Fruit fly (Drosophila melanogaster): ENCODE results near the gene AANATL2.

AANATL2 gene

dm6 chr2L:6253005-6253353 is 2.7 kb upstream of the AANATL2 start, which contains the start of gene Ddr (continued):
- peak; percentile 52; the same call in 2 of the 3 replicates for TF ChIP-seq vnd (GFP tag; IDR thresholded peaks at IDR 0.05; ENCODE audit: partially characterized antibody)
- TF ChIP-seq Doc3 (GFP tag; IDR thresholded peaks at IDR 0.05; ENCODE audit: partially characterized antibody) = peak; percentile 41; the same call in 2 of the 3 replicates
- peak; percentile 66 for TF ChIP-seq Scr (GFP tag; IDR thresholded peaks at IDR 0.05; ENCODE audit: partially characterized antibody)
- TF ChIP-seq Max (GFP tag; optimal IDR thresholded peaks at IDR 0.05) = no peak
- peak; percentile 62 for TF ChIP-seq hb (GFP tag; IDR thresholded peaks at IDR 0.05; ENCODE audit: partially characterized antibody)
- TF ChIP-seq scrt (GFP tag; optimal IDR thresholded peaks at IDR 0.05) = no peak
- no peak for TF ChIP-seq Sox100B (GFP tag; optimal IDR thresholded peaks at IDR 0.05)
- TF ChIP-seq CG11504 (tag; optimal IDR thresholded peaks at IDR 0.05) = no peak
- TF ChIP-seq CG15269 (tag; optimal IDR thresholded peaks at IDR 0.05) = no peak
- TF ChIP-seq CG31388 (GFP tag; optimal IDR thresholded peaks at IDR 0.05) = no peak
- TF ChIP-seq otp (GFP tag; IDR thresholded peaks at IDR 0.05) = no peak
- no peak for TF ChIP-seq CG10431 (GFP tag; optimal IDR thresholded peaks at IDR 0.05)
- TF ChIP-seq Dll (GFP tag; IDR thresholded peaks at IDR 0.05; ENCODE audit: partially characterized antibody) = peak; percentile 64
- peak; percentile 64 for TF ChIP-seq ato (GFP tag; IDR thresholded peaks at IDR 0.05; ENCODE audit: partially characterized antibody)
- TF ChIP-seq stwl (tag; optimal IDR thresholded peaks at IDR 0.05) = peak; percentile 88
- peak; percentile 63; the same call in 1 of the 2 replicates for TF ChIP-seq nerfin-2 (GFP tag; IDR thresholded peaks at IDR 0.05; ENCODE audit: partially characterized antibody)
- peak; percentile 65; the same call in 2 of the 3 replicates for TF ChIP-seq CG16813 (GFP tag; IDR thresholded peaks at IDR 0.05; ENCODE audit: partially characterized antibody)
- peak; percentile 51 for TF ChIP-seq Dref (GFP tag; IDR thresholded peaks at IDR 0.05)
- TF ChIP-seq ci (GFP tag; IDR thresholded peaks at IDR 0.05) = no peak
- peak; percentile 65; the same call in 2 of the 3 replicates for TF ChIP-seq CG34224 (GFP tag; IDR thresholded peaks at IDR 0.05; ENCODE audit: partially characterized antibody)
- peak; percentile 56 for TF ChIP-seq CG13287 (GFP tag; IDR thresholded peaks at IDR 0.05; ENCODE audit: partially characterized antibody)
- TF ChIP-seq HLH4C (GFP tag; IDR thresholded peaks at IDR 0.05; ENCODE audit: partially characterized antibody) = peak; percentile 80
- no peak for TF ChIP-seq unpg (GFP tag; optimal IDR thresholded peaks at IDR 0.05)
- peak; percentile 69 for TF ChIP-seq Bgb (GFP tag; IDR thresholded peaks at IDR 0.05; ENCODE audit: partially characterized antibody)
- no peak for TF ChIP-seq NfI (GFP tag; optimal IDR thresholded peaks at IDR 0.05)
- no peak for TF ChIP-seq vfl (GFP tag; optimal IDR thresholded peaks at IDR 0.05)
- TF ChIP-seq Rfx (GFP tag; IDR thresholded peaks at IDR 0.05) = 0 out of 2 replicates have a peak, but pooled peaks have one; percentile 16
- peak; percentile 46 for TF ChIP-seq Deaf1 (tag; optimal IDR thresholded peaks at IDR 0.05)
- TF ChIP-seq CG17802 (tag; optimal IDR thresholded peaks at IDR 0.05) = no peak
- 0 out of 2 replicates have a peak, but pooled peaks have one; percentile 18 for TF ChIP-seq CG2129 (GFP tag; IDR thresholded peaks at IDR 0.05; ENCODE audit: partially characterized antibody)
- TF ChIP-seq bbx (GFP tag; IDR thresholded peaks at IDR 0.05; ENCODE audit: partially characterized antibody) = peak; percentile 77
- no peak for TF ChIP-seq CG17912 (GFP tag; optimal IDR thresholded peaks at IDR 0.05)
- TF ChIP-seq TFAM (GFP tag; optimal IDR thresholded peaks at IDR 0.05) = no peak
- TF ChIP-seq Awh (GFP tag; IDR thresholded peaks at IDR 0.05) = no peak
- TF ChIP-seq emc (GFP tag; optimal IDR thresholded peaks at IDR 0.05) = no peak
- TF ChIP-seq row (GFP tag; IDR thresholded peaks at IDR 0.05) = no peak
- no peak for TF ChIP-seq CG9727 (GFP tag; optimal IDR thresholded peaks at IDR 0.05)
- TF ChIP-seq crc (GFP tag; optimal IDR thresholded peaks at IDR 0.05) = no peak
- peak; percentile 41; the same call in 1 of the 2 replicates for TF ChIP-seq hbn (GFP tag; IDR thresholded peaks at IDR 0.05; ENCODE audit: partially characterized antibody)
- TF ChIP-seq Vsx1 (GFP tag; optimal IDR thresholded peaks at IDR 0.05) = no peak
- no peak for TF ChIP-seq Asciz (GFP tag; optimal IDR thresholded peaks at IDR 0.05)
- TF ChIP-seq CG3726 (GFP tag; IDR thresholded peaks at IDR 0.05) = 0 out of 3 replicates have a peak, but pooled peaks have one; percentile 20
- TF ChIP-seq CG16815 (GFP tag; optimal IDR thresholded peaks at IDR 0.05) = no peak
- TF ChIP-seq zen (tag; optimal IDR thresholded peaks at IDR 0.05) = no peak
- TF ChIP-seq en (GFP tag; optimal IDR thresholded peaks at IDR 0.05) = no peak
- peak; percentile 58; the same call in 2 of the 3 replicates for TF ChIP-seq mld (GFP tag; IDR thresholded peaks at IDR 0.05; ENCODE audit: partially characterized antibody)
- no peak for TF ChIP-seq CG5953 (GFP tag; IDR thresholded peaks at IDR 0.05)
- TF ChIP-seq CG17612 (GFP tag; IDR thresholded peaks at IDR 0.05) = no peak

Measured in whole organism, embryonic.